Worm (Caenorhabditis elegans) whole organism, early embryonic: ENCODE measurements around the gene F45D3.3.

Experiments
- B0310.2 ChIP-seq: sonication (generic microtip); optimal IDR thresholded peaks from 2 replicates; lab custom pipeline; 2016; ENCODE audit warnings: mild to moderate bottlenecking, missing genetic modification characterization, missing compliant biosample characterization
- F13C5.2 ChIP-seq: sonication (generic microtip); optimal IDR thresholded peaks from 2 replicates; lab custom pipeline; 2017; ENCODE audit warnings: mild to moderate bottlenecking, missing genetic modification characterization, inconsistent platforms, missing compliant biosample characterization
- aly-1 ChIP-seq: sonication (generic microtip); optimal IDR thresholded peaks from 2 replicates; lab custom pipeline; 2016; ENCODE audit warnings: missing genetic modification characterization, missing compliant biosample characterization
- ama-1 ChIP-seq: fragments of 150-350 bp; optimal IDR thresholded peaks from 2 replicates; lab custom pipeline; 2014
- ceh-13 ChIP-seq: fragments of 200-800 bp; sonication (Bioruptor generic); optimal IDR thresholded peaks from 2 replicates; lab custom pipeline; 2018; ENCODE audit warnings: mild to moderate bottlenecking, missing genetic modification characterization, missing compliant biosample characterization
- ceh-36 ChIP-seq: sonication (generic microtip); optimal IDR thresholded peaks from 2 replicates; lab custom pipeline; 2016; ENCODE audit warnings: missing genetic modification characterization, inconsistent platforms, missing compliant biosample characterization
- ets-7 ChIP-seq: sonication (generic microtip); optimal IDR thresholded peaks from 2 replicates; lab custom pipeline; 2016; ENCODE audit warnings: missing genotype, missing genetic modification characterization, missing compliant biosample characterization
- flt-1 ChIP-seq: fragments of 200-800 bp; sonication (Bioruptor generic); IDR thresholded peaks from 2 replicates; pipeline ENCODE4 v1.3.6; 2022; ENCODE audit warnings: missing genetic modification characterization, missing compliant biosample characterization
- hmbx-1 ChIP-seq: sonication (generic microtip); optimal IDR thresholded peaks from 2 replicates; lab custom pipeline; 2016; ENCODE audit warnings: mild to moderate bottlenecking, missing genetic modification characterization, missing compliant biosample characterization
- hmg-4 ChIP-seq: fragments of 200-800 bp; sonication (Bioruptor generic); optimal IDR thresholded peaks from 2 replicates; lab custom pipeline; 2018; ENCODE audit warnings: mild to moderate bottlenecking, missing genetic modification characterization, missing compliant biosample characterization
- hnd-1 ChIP-seq: sonication (generic microtip); optimal IDR thresholded peaks from 2 replicates; lab custom pipeline; 2016; ENCODE audit warnings: missing genetic modification characterization, missing compliant biosample characterization
- pes-1 ChIP-seq: fragments of 200-800 bp; sonication (Bioruptor generic); IDR thresholded peaks from 2 replicates; pipeline ENCODE4 v1.3.6; 2022; ENCODE audit warnings: missing genetic modification reagents, missing genetic modification characterization, missing compliant biosample characterization
- scrt-1 ChIP-seq: fragments of 200-800 bp; sonication (Bioruptor generic); IDR thresholded peaks from 2 replicates; pipeline ENCODE4 v1.3.6; 2022; ENCODE audit warnings: missing genetic modification characterization, missing compliant biosample characterization
- sea-1 ChIP-seq: fragments of 200-800 bp; sonication (Bioruptor generic); conservative IDR thresholded peaks from 2 replicates; pipeline ENCODE4 v1.3.6; 2022; ENCODE audit warnings: missing genetic modification characterization, missing compliant biosample characterization
- tbx-11 ChIP-seq: fragments of 200-800 bp; sonication (Bioruptor generic); IDR thresholded peaks from 2 replicates; pipeline ENCODE4 v1.3.6; 2022; ENCODE audit warnings: missing genetic modification characterization, missing compliant biosample characterization
- tbx-37 ChIP-seq: fragments of 200-800 bp; sonication (Bioruptor generic); conservative IDR thresholded peaks from 2 replicates; pipeline ENCODE4 v1.3.6; 2022; ENCODE audit warnings: missing genetic modification reagents, missing genetic modification characterization, missing compliant biosample characterization
- tra-4 ChIP-seq: sonication (generic microtip); optimal IDR thresholded peaks from 2 replicates; lab custom pipeline; 2017; ENCODE audit warnings: missing genetic modification characterization, missing compliant biosample characterization

Gene F45D3.3

DNA sequence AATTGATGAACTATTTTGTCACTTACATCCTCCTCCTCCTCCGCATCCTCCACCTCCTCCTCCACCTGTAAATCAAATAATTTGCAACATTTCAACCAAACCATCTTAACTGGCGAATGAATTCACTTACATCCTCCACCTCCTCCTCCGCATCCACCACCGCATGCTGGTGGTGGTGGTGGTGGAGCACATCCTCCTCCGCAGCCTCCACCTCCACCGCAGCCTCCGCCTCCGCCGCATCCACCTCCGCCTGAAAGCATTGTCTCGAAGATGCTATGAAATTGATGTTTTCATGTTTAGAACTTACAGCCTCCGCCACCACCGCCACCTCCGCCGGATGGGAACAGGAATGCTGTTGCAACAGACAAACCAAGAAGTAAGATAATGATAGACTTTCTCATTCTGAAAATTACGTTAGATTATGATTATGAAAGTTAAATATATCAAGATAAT lies 26.3 kb upstream of the F45D3.3 start, which contains the start of gene grl-23:
grl-23 (minus strand) TSS at position 403 of the 453 bp plus-strand sequence.
- no peak for TF ChIP-seq pes-1 (GFP tag; lab: Robert Waterston, UW)
- no peak for TF ChIP-seq ama-1 (lab: Kevin White, UChicago)
- TF ChIP-seq hmbx-1 (tag; lab: Kevin White, UChicago), result no peak
- no peak for TF ChIP-seq ceh-13 (GFP tag; lab: Kevin White, UChicago)
- TF ChIP-seq tbx-11 (GFP tag; lab: Robert Waterston, UW), result no peak
- no peak for TF ChIP-seq ceh-36 (tag; lab: Kevin White, UChicago)

DNA sequence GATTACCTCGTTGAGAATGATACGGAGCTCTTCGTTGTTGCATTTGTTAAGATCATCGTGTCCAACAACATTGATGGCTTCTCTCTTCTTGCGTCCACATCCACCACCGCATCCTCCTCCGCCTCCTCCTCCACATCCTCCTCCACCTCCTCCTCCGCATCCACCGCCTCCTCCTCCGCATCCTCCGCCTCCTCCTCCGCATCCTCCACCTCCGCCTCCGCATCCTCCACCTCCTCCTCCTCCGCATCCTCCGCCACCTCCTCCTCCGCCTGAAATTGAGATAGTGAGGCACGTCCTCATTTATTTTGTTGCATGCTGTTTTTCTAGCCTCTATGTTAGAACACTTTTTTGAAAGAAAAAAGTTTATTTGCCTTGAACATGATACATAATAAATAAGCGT lies 25.7 kb upstream of the F45D3.3 start:
- TF ChIP-seq aly-1 (tag; lab: Kevin White, UChicago) (no peak), tbx-37 (GFP tag; lab: Robert Waterston, UW) (no peak), ceh-36 (tag; lab: Kevin White, UChicago) (no peak), hnd-1 (tag; lab: Kevin White, UChicago) (no peak), ceh-13 (GFP tag; lab: Kevin White, UChicago) (no peak), tra-4 (tag; lab: Kevin White, UChicago) (no peak), hmg-4 (GFP tag; lab: Kevin White, UChicago) (no peak), scrt-1 (GFP tag; lab: Robert Waterston, UW) (no peak), ama-1 (lab: Kevin White, UChicago) (no peak)

DNA sequence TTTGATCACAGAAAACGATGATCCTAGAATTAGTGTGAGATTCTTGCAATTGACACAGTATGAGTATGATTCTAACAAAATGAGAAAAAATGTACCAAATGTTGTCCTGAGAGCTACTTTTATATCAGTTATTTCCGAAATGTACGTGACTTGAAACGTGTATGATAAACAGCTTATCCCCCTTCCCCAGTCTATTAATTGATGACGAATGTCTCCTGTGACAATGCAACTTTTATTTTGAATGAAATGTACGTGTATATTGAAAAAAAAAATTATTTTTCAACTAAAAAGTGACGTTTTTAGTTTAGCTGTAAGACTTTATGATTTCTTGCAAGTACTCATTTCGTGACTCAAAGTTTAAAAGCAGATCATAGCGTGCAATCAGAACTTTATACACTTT lies 20.1 kb upstream of the F45D3.3 start:
- TF ChIP-seq flt-1 (no peak), pes-1 (GFP tag; lab: Robert Waterston, UW) (no peak), hmg-4 (GFP tag; lab: Kevin White, UChicago) (no peak), hmbx-1 (tag; lab: Kevin White, UChicago) (no peak), ama-1 (lab: Kevin White, UChicago) (no peak), ets-7 (tag; lab: Kevin White, UChicago) (no peak), B0310.2 (tag; lab: Kevin White, UChicago) (no peak), scrt-1 (GFP tag; lab: Robert Waterston, UW) (no peak), sea-1 (GFP tag; lab: Robert Waterston, UW) (no peak), ceh-13 (GFP tag; lab: Kevin White, UChicago) (no peak), tbx-37 (GFP tag; lab: Robert Waterston, UW) (no peak), tra-4 (tag; lab: Kevin White, UChicago) (no peak), tbx-11 (GFP tag; lab: Robert Waterston, UW) (no peak), ceh-36 (tag; lab: Kevin White, UChicago) (no peak)

DNA sequence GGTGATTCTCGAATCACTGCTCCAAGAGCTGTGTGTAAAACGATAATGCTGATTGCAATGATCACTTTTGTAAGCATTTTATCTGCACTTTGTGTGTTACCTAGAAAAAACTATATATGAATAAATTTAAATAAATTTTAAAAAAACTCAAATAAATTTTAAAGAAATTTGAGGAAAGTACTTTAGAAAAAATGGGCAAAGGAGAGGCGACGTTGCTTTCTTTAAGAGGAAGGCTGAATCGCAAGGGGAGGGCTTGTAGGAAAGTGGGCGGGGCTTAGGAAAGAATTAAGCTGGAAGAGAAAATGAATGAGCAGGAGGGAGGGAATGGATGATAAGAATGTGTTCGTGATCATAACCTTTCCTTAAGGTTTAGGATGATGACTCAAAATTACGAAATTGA lies 17.7 kb upstream of the F45D3.3 start, which contains the start of gene E02A10.4:
E02A10.4 (minus strand) TSS at position 101 of the 400 bp plus-strand sequence.
- TF ChIP-seq pes-1 (GFP tag; lab: Robert Waterston, UW) (no peak), flt-1 (no peak), hnd-1 (tag; lab: Kevin White, UChicago) (no peak), ets-7 (tag; lab: Kevin White, UChicago) (no peak), ceh-36 (tag; lab: Kevin White, UChicago) (no peak), tbx-37 (GFP tag; lab: Robert Waterston, UW) (no peak)

DNA sequence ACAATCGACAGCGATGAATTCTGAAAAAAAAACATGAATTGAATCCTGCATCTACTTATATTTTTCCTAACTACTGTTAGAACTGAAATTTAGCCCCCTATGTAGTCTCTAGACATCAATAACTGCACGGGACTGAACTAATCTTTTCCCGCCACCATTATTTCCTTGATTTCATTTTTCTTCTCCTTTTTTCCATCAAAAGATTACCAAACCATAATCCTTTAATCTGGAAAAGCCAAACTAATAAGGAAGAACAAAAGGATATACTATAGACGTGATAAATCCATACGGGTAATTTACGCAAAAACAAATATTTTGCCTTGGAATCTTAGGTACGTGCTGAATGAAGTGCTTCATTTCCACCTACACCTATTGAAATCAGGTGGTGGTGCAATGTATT lies 17.1 kb upstream of the F45D3.3 start:
- TF ChIP-seq tbx-37 (GFP tag; lab: Robert Waterston, UW) (no peak), hmg-4 (GFP tag; lab: Kevin White, UChicago) (no peak), ets-7 (tag; lab: Kevin White, UChicago) (no peak), hmbx-1 (tag; lab: Kevin White, UChicago) (no peak), B0310.2 (tag; lab: Kevin White, UChicago) (no peak), F13C5.2 (tag; lab: Kevin White, UChicago) (no peak), tbx-11 (GFP tag; lab: Robert Waterston, UW) (no peak), ama-1 (lab: Kevin White, UChicago) (no peak), pes-1 (GFP tag; lab: Robert Waterston, UW) (no peak), scrt-1 (GFP tag; lab: Robert Waterston, UW) (no peak), ceh-36 (tag; lab: Kevin White, UChicago) (no peak), hnd-1 (tag; lab: Kevin White, UChicago) (no peak), tra-4 (tag; lab: Kevin White, UChicago) (no peak), ceh-13 (GFP tag; lab: Kevin White, UChicago) (no peak), sea-1 (GFP tag; lab: Robert Waterston, UW) (no peak), flt-1 (no peak), aly-1 (tag; lab: Kevin White, UChicago) (no peak)

DNA sequence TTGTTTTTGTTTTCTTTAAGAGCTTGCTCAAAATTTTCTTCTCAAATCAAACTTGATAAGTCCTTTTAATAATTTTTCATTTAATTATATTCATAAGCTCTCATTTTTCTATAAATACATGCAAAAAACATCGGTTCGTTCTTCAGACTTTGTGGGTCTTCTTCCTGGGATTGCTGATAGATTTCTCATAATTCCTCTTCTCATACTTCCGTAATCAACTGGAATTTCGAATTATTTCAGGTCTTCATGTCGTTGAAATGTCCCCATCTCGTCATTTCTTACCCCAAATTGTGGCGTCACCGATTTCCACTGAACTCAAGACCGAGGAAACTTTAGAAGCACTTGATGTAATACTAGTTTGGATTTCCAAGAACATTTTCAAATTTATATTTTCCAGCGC lies 14.7 kb upstream of the F45D3.3 start:
- no peak for TF ChIP-seq tbx-11 (GFP tag; lab: Robert Waterston, UW)
- TF ChIP-seq hmg-4 (GFP tag; lab: Kevin White, UChicago), result no peak
- TF ChIP-seq pes-1 (GFP tag; lab: Robert Waterston, UW), result no peak
- no peak for TF ChIP-seq tra-4 (tag; lab: Kevin White, UChicago)
- no peak for TF ChIP-seq ceh-36 (tag; lab: Kevin White, UChicago)
- no peak for TF ChIP-seq ets-7 (tag; lab: Kevin White, UChicago)
- TF ChIP-seq scrt-1 (GFP tag; lab: Robert Waterston, UW), result no peak
- no peak for TF ChIP-seq aly-1 (tag; lab: Kevin White, UChicago)
- TF ChIP-seq B0310.2 (tag; lab: Kevin White, UChicago), result no peak
- no peak for TF ChIP-seq hnd-1 (tag; lab: Kevin White, UChicago)
- TF ChIP-seq hmbx-1 (tag; lab: Kevin White, UChicago), result no peak

DNA sequence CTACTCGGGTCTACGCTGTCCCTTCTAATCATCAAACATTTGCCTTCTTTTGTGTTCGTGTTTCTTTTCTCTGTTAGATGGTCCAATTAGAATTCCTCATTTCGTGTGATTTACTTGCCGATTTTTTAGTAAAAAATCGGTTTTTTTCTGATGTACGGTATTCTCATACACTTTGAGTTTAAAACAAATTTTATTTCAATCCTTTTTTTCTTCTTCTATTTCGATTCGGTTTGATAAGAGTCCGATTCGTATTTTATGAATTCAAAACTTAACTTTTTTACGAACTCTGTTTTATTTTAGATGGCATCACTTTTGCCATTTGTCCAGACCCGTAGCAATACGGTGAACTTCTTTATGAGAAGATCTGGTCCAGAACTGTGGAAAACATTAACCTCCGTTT lies 13.0 kb upstream of the F45D3.3 start, which contains the start of gene mrps-5:
mrps-5 (plus strand) TSS at position 301 of the 400 bp plus-strand sequence.
- TF ChIP-seq pes-1 (GFP tag; lab: Robert Waterston, UW) (no peak), sea-1 (GFP tag; lab: Robert Waterston, UW) (no peak), hmg-4 (GFP tag; lab: Kevin White, UChicago) (no peak), ceh-36 (tag; lab: Kevin White, UChicago) (no peak)
